Fruit fly (Drosophila melanogaster) whole organism, embryonic: Measurements from ENCODE around the gene Usp1.

ENCODE experiments used
- Ada2b ChIP-seq: fragments of 200-800 bp; sonication (Bioruptor generic); IDR thresholded peaks from 2 replicates; pipeline ENCODE4 v1.3.6; 2022; ENCODE audit warnings: missing biosample characterization, missing genetic modification characterization
- B-H1 ChIP-seq: fragments of 200-800 bp; sonication (Bioruptor generic); IDR thresholded peaks from 3 replicates; pipeline ENCODE4 v1.3.6; 2022; ENCODE audit warnings: missing biosample characterization, missing genetic modification characterization
- Bteb2 ChIP-seq: fragments of 200-800 bp; sonication (Bioruptor generic); optimal IDR thresholded peaks from 2 replicates; lab custom pipeline; 2016; ENCODE audit warnings: missing biosample characterization, missing genetic modification characterization
- CG1024 ChIP-seq: fragments of 200-800 bp; sonication (Bioruptor generic); IDR thresholded peaks from 2 replicates; pipeline ENCODE4 v1.3.6; 2022; ENCODE audit warnings: missing biosample characterization, missing genetic modification characterization
- CG14860 ChIP-seq: fragments of 200-800 bp; sonication (Bioruptor generic); IDR thresholded peaks from 3 replicates; pipeline ENCODE4 v1.3.6; 2022; ENCODE audit warnings: missing biosample characterization, missing genetic modification characterization; ENCODE audit not compliant: partially characterized antibody
- CG15479 ChIP-seq: fragments of 200-800 bp; sonication (Bioruptor generic); optimal IDR thresholded peaks from 3 replicates; lab custom pipeline; 2019; ENCODE audit warnings: missing biosample characterization, mild to moderate bottlenecking, missing genetic modification characterization, moderate library complexity
- CG15601 ChIP-seq: fragments of 200-800 bp; sonication (Bioruptor generic); optimal IDR thresholded peaks from 3 replicates; lab custom pipeline; 2019; ENCODE audit warnings: missing biosample characterization, mild to moderate bottlenecking, missing genetic modification characterization, moderate library complexity
- CG1832 ChIP-seq: fragments of 200-800 bp; sonication (Bioruptor generic); optimal IDR thresholded peaks from 2 replicates; lab custom pipeline; 2017; ENCODE audit warnings: missing biosample characterization, mild to moderate bottlenecking, missing genetic modification characterization, inconsistent platforms
- CG31365 ChIP-seq: fragments of 200-800 bp; sonication (Bioruptor generic); optimal IDR thresholded peaks from 2 replicates; lab custom pipeline; 2018; ENCODE audit warnings: missing biosample characterization, mild to moderate bottlenecking, missing genetic modification characterization
- CG32772 ChIP-seq: fragments of 200-800 bp; sonication (Bioruptor generic); IDR thresholded peaks from 2 replicates; pipeline ENCODE4 v1.3.6; 2022; ENCODE audit warnings: missing biosample characterization, missing genetic modification characterization
- CG3281 ChIP-seq: fragments of 200-800 bp; sonication (Bioruptor generic); optimal IDR thresholded peaks from 3 replicates; lab custom pipeline; 2017; ENCODE audit warnings: missing biosample characterization, mild to moderate bottlenecking, missing genetic modification characterization
- CG4282 ChIP-seq: fragments of 200-800 bp; sonication (Bioruptor generic); optimal IDR thresholded peaks from 2 replicates; lab custom pipeline; 2016; ENCODE audit warnings: missing biosample characterization, missing genetic modification characterization
- CG4730 ChIP-seq: fragments of 200-800 bp; sonication (Bioruptor generic); IDR thresholded peaks from 2 replicates; pipeline ENCODE4 v1.3.6; 2022; ENCODE audit warnings: missing biosample characterization, missing genetic modification characterization
- CG6689 ChIP-seq: fragments of 200-800 bp; sonication (Bioruptor generic); IDR thresholded peaks from 2 replicates; pipeline ENCODE4 v1.3.6; 2022; ENCODE audit warnings: missing biosample characterization, missing genetic modification characterization
- CG8281 ChIP-seq: fragments of 200-800 bp; sonication (Bioruptor generic); optimal IDR thresholded peaks from 2 replicates; lab custom pipeline; 2018; ENCODE audit warnings: missing biosample characterization, mild to moderate bottlenecking, missing genetic modification characterization, moderate library complexity
- CG8388 ChIP-seq: fragments of 200-800 bp; sonication (Bioruptor generic); optimal IDR thresholded peaks from 2 replicates; lab custom pipeline; 2019; ENCODE audit warnings: missing biosample characterization, mild to moderate bottlenecking, missing genetic modification characterization, moderate library complexity
- Drgx ChIP-seq: fragments of 200-800 bp; sonication (Bioruptor generic); IDR thresholded peaks from 2 replicates; pipeline ENCODE4 v1.3.6; 2022; ENCODE audit warnings: missing biosample characterization, missing genetic modification characterization
- Ets65A ChIP-seq: fragments of 200-800 bp; sonication (Bioruptor generic); peaks from one replicate; lab custom pipeline; 2016; ENCODE audit warnings: missing biosample characterization, missing genetic modification characterization
- H2.0 ChIP-seq: fragments of 200-800 bp; sonication (Bioruptor generic); IDR thresholded peaks from 2 replicates; pipeline ENCODE4 v1.3.6; 2022; ENCODE audit warnings: missing biosample characterization, missing genetic modification characterization
- Hmx ChIP-seq: fragments of 200-800 bp; sonication (Bioruptor generic); optimal IDR thresholded peaks from 2 replicates; lab custom pipeline; 2016; ENCODE audit warnings: missing biosample characterization, missing genetic modification characterization
- Hsf ChIP-seq: fragments of 200-800 bp; sonication (Bioruptor generic); optimal IDR thresholded peaks from 3 replicates; lab custom pipeline; 2016; ENCODE audit warnings: missing biosample characterization, missing genetic modification characterization
- NFAT ChIP-seq: fragments of 200-800 bp; sonication (Bioruptor generic); IDR thresholded peaks from 2 replicates; pipeline ENCODE4 v1.3.6; 2022; ENCODE audit warnings: missing biosample characterization, missing genetic modification characterization
- Trl ChIP-seq, 3 experiments: fragments of >200 bp in 2 of 3; fragments of 200-800 bp in 1 of 3; sonication (Bioruptor generic) in 1 of 3; optimal IDR thresholded peaks; 2 replicates in 1 of 3; 3 replicates in 2 of 3; lab custom pipeline; 2016 to 2017; ENCODE audit warnings: missing biosample characterization in 1 of 3, missing genetic modification characterization in 1 of 3
- Usf ChIP-seq: fragments of 200-800 bp; sonication (Bioruptor generic); optimal IDR thresholded peaks from 2 replicates; lab custom pipeline; 2017; ENCODE audit warnings: missing genotype, missing biosample characterization, missing genetic modification characterization
- bsh ChIP-seq, 2 experiments: fragments of 200-800 bp; sonication (Bioruptor generic); optimal IDR thresholded peaks; 2 replicates each; lab custom pipeline; 2017 to 2018; ENCODE audit warnings: mild to moderate bottlenecking in 2 of 2, missing biosample characterization in 2 of 2, missing genetic modification characterization in 2 of 2, moderate library complexity in 1 of 2
- cg ChIP-seq: fragments of 200-800 bp; sonication (Bioruptor generic); optimal IDR thresholded peaks from 3 replicates; lab custom pipeline; 2019; ENCODE audit warnings: missing biosample characterization, mild to moderate bottlenecking, missing genetic modification characterization, moderate library complexity
- chif ChIP-seq, 2 experiments: fragments of 200-800 bp; sonication (Bioruptor generic); optimal IDR thresholded peaks; 3 replicates each; lab custom pipeline; 2016; ENCODE audit warnings: missing biosample characterization in 2 of 2, missing genetic modification characterization in 2 of 2
- corto ChIP-seq: fragments of 200-800 bp; sonication (Bioruptor generic); optimal IDR thresholded peaks from 2 replicates; lab custom pipeline; 2016; ENCODE audit warnings: missing biosample characterization, mild to moderate bottlenecking, missing genetic modification characterization, moderate library complexity
- crol ChIP-seq: fragments of 200-800 bp; sonication (Bioruptor generic); IDR thresholded peaks from 2 replicates; pipeline ENCODE4 v1.3.6; 2022; ENCODE audit warnings: missing biosample characterization, missing genetic modification characterization
- dmrt99B ChIP-seq: fragments of 200-800 bp; sonication (Bioruptor generic); optimal IDR thresholded peaks from 2 replicates; lab custom pipeline; 2018; ENCODE audit warnings: missing biosample characterization, mild to moderate bottlenecking, missing genetic modification characterization, moderate library complexity
- exex ChIP-seq: fragments of 200-800 bp; sonication (Bioruptor generic); optimal IDR thresholded peaks from 4 replicates; lab custom pipeline; 2018; ENCODE audit warnings: missing biosample characterization, mild to moderate bottlenecking, missing genetic modification characterization, moderate library complexity
- gce ChIP-seq: fragments of 200-800 bp; sonication (Bioruptor generic); IDR thresholded peaks from 3 replicates; pipeline ENCODE4 v1.3.6; 2022; ENCODE audit warnings: missing biosample characterization, missing genetic modification characterization
- insv ChIP-seq, 2 experiments: fragments of 200-800 bp; sonication (Bioruptor generic); optimal IDR thresholded peaks; 3 replicates each; lab custom pipeline; 2016 to 2018; ENCODE audit warnings: missing biosample characterization in 2 of 2, missing genetic modification characterization in 2 of 2
- kni ChIP-seq: fragments of 200-800 bp; sonication (Bioruptor generic); optimal IDR thresholded peaks from 3 replicates; lab custom pipeline; 2017; ENCODE audit warnings: mild to moderate bottlenecking, missing biosample characterization, missing genetic modification reagents, missing genetic modification characterization
- lbe ChIP-seq: fragments of 200-800 bp; sonication (Bioruptor generic); optimal IDR thresholded peaks from 2 replicates; lab custom pipeline; 2016; ENCODE audit warnings: missing biosample characterization, mild to moderate bottlenecking, missing genetic modification characterization
- nerfin-1 ChIP-seq: fragments of 200-800 bp; sonication (Bioruptor generic); optimal IDR thresholded peaks from 3 replicates; lab custom pipeline; 2019; ENCODE audit warnings: missing biosample characterization, mild to moderate bottlenecking, missing genetic modification characterization, moderate library complexity
- nom ChIP-seq: fragments of 200-800 bp; sonication (Bioruptor generic); optimal IDR thresholded peaks from 2 replicates; lab custom pipeline; 2017; ENCODE audit warnings: missing biosample characterization, missing genetic modification characterization, mild to moderate bottlenecking, moderate library complexity, missing genetic modification reagents
- pros ChIP-seq: fragments of 200-800 bp; sonication (Bioruptor generic); optimal IDR thresholded peaks from 3 replicates; lab custom pipeline; 2019; ENCODE audit warnings: missing biosample characterization, mild to moderate bottlenecking, missing genetic modification characterization, moderate library complexity
- rib ChIP-seq: fragments of 200-800 bp; sonication (Bioruptor generic); IDR thresholded peaks from 2 replicates; pipeline ENCODE4 v1.3.6; 2022; ENCODE audit warnings: missing biosample characterization, missing genetic modification characterization
- sens ChIP-seq: fragments of 200-800 bp; sonication (Bioruptor generic); peaks from one replicate; lab custom pipeline; 2016; ENCODE audit warnings: missing biosample characterization, missing genetic modification characterization
- sna ChIP-seq: fragments of 200-800 bp; sonication (Bioruptor generic); IDR thresholded peaks from 2 replicates; pipeline ENCODE4 v1.3.6; 2022; ENCODE audit warnings: missing biosample characterization, missing genetic modification characterization; ENCODE audit not compliant: partially characterized antibody
- so ChIP-seq: fragments of 200-800 bp; sonication (Bioruptor generic); IDR thresholded peaks from 3 replicates; pipeline ENCODE4 v1.3.6; 2022; ENCODE audit warnings: missing biosample characterization, missing genetic modification characterization
- sug ChIP-seq: fragments of 200-800 bp; optimal IDR thresholded peaks from 2 replicates; lab custom pipeline; 2019; ENCODE audit warnings: missing biosample characterization, mild to moderate bottlenecking, missing genetic modification characterization, moderate library complexity
- tll ChIP-seq, 2 experiments: fragments of 200-800 bp in 1 of 2; fragments of >200 bp in 1 of 2; sonication (Bioruptor generic) in 1 of 2; optimal IDR thresholded peaks; 2 replicates each; lab custom pipeline; 2017 to 2019; ENCODE audit warnings: missing biosample characterization in 2 of 2, missing genetic modification characterization in 2 of 2, mild to moderate bottlenecking in 1 of 2, moderate library complexity in 1 of 2
- twi ChIP-seq: fragments of 200-800 bp; optimal IDR thresholded peaks from 2 replicates; lab custom pipeline; 2019; ENCODE audit warnings: missing biosample characterization, mild to moderate bottlenecking, missing genetic modification characterization, moderate library complexity
- zfh1 ChIP-seq: fragments of 200-800 bp; sonication (Bioruptor generic); IDR thresholded peaks from 3 replicates; pipeline ENCODE4 v1.3.6; 2022; ENCODE audit warnings: missing biosample characterization, missing genetic modification characterization

Gene Usp1

dm6 chr3R:29256811-29257439 is 28.0 kb downstream of the Usp1 start:
- TF ChIP-seq zfh1 (peak; percentile 51; the same call in 1 of the 3 replicates), Usf (GFP tag; lab: Kevin White, UChicago) (no peak), sens (GFP tag; lab: Kevin White, UChicago) (peak; percentile 61), nom (GFP tag; lab: Kevin White, UChicago) (peak; percentile 26), Drgx (GFP tag; lab: Robert Waterston, UW) (peak; percentile 56), CG6689 (GFP tag; lab: Robert Waterston, UW) (peak; percentile 39; the same call in 1 of the 2 replicates), sna (no peak), Ets65A (GFP tag; lab: Kevin White, UChicago) (peak; percentile 61), lbe (peak; percentile 81), CG4730 (GFP tag; lab: Robert Waterston, UW) (0 out of 2 replicates have a peak, but pooled peaks have one; percentile 11), bsh (GFP tag; optimal IDR thresholded peaks at IDR 0.05; lab: Kevin White, UChicago) (peak in 1 of 2 experiments; percentile 61), CG31365 (tag; lab: Kevin White, UChicago) (no peak), so (GFP tag; lab: Robert Waterston, UW) (0 out of 3 replicates have a peak, but pooled peaks have one; percentile 15), H2.0 (GFP tag; lab: Robert Waterston, UW) (no peak)

DNA sequence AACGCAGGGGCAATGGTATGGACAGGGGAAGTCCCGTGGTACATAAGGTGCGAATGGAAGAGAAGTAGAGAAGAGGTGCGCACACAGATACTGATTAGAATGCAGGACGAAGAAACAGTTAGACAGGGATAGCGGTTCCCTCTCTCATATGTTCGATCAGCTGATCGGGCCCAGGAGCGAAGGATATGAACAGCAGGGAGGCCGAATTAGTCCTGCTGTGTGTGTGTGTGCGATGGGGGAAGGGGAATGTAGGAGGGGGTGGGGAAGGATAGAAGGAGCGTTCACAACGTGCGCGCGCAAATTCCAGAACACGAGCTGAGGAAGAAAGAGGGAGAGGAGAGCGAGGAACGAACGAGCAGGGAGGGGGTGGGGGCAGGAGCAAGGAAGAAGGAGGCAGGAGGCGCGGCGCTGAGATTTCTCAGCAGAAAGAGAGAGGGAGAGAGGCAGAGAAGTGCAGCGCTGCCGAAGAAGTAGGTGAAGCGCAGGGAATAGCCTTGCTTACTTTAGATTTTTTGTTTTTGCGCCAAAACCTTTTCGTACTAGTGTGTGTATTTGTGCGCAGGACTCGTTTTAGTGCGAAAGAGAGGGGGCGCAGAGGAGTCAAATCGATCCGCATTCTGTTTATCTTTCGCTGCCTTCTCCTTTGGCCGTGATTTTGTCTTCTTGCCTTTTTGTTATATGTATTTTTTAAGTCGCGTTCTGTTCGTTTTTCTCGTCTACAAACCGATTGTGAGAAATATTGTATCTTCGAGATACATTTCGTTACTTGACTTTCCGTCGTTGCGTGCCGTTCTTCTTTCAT is 29.1 kb downstream of the Usp1 start:
- TF ChIP-seq CG3281 (GFP tag; lab: Kevin White, UChicago) (no peak), sna (no peak), Ada2b (GFP tag; lab: Robert Waterston, UW) (no peak), gce (GFP tag; lab: Robert Waterston, UW) (no peak), corto (GFP tag; lab: Kevin White, UChicago) (no peak), CG8388 (GFP tag; lab: Kevin White, UChicago) (no peak), nerfin-1 (tag; lab: Kevin White, UChicago) (peak; percentile 50), exex (tag; lab: Kevin White, UChicago) (no peak), Hmx (no peak), twi (tag; lab: Kevin White, UChicago) (peak; percentile 57), pros (GFP tag; lab: Kevin White, UChicago) (peak; percentile 86), kni (GFP tag; lab: Kevin White, UChicago) (peak; percentile 41), crol (GFP tag; lab: Robert Waterston, UW) (peak; percentile 91), Bteb2 (no peak), CG32772 (GFP tag; lab: Robert Waterston, UW) (no peak), nom (GFP tag; lab: Kevin White, UChicago) (peak; percentile 27), rib (GFP tag; lab: Robert Waterston, UW) (no peak), CG1832 (GFP tag; lab: Kevin White, UChicago) (peak; percentile 60), B-H1 (GFP tag; lab: Robert Waterston, UW) (no peak), CG15601 (no peak), CG1024 (GFP tag; lab: Robert Waterston, UW) (no peak), NFAT (no peak), dmrt99B (no peak), Trl (optimal IDR thresholded peaks at IDR 0.05; lab: Kevin White, UChicago) (peak in 1 of 2 experiments; percentile 43), Trl (GFP tag; optimal IDR thresholded peaks at IDR 0.05; lab: Kevin White, UChicago) (no peak), CG15479 (peak; percentile 49), Hsf (GFP tag; lab: Kevin White, UChicago) (no peak), insv (GFP tag; optimal IDR thresholded peaks at IDR 0.05; lab: Kevin White, UChicago) (peak in 1 of 2 experiments; percentile 95), sug (tag; lab: Kevin White, UChicago) (no peak), cg (GFP tag; lab: Kevin White, UChicago) (peak; percentile 38), tll (GFP tag; optimal IDR thresholded peaks at IDR 0.05; lab: Kevin White, UChicago) (peak in 1 of 2 experiments; percentile 82), CG14860 (GFP tag; lab: Robert Waterston, UW) (no peak), CG8281 (tag; lab: Kevin White, UChicago) (no peak), chif (GFP tag; optimal IDR thresholded peaks at IDR 0.05; lab: Kevin White, UChicago) (no peak), CG4282 (GFP tag; lab: Kevin White, UChicago) (no peak)
